Worm (Caenorhabditis elegans) whole organism, L4 larva: ENCODE results near the gene dsl-2.

Experiments used
- F26F4.8 ChIP-seq: fragments of 200-800 bp; sonication (Bioruptor generic); conservative IDR thresholded peaks from 2 replicates; pipeline ENCODE4 v1.3.6; 2022; ENCODE audit warnings: missing genetic modification characterization, missing compliant biosample characterization
- F44E2.7 ChIP-seq: fragments of 200-800 bp; sonication (Bioruptor generic); IDR thresholded peaks from 2 replicates; pipeline ENCODE4 v2.1.2; 2022; ENCODE audit warnings: missing genetic modification characterization, missing compliant biosample characterization
- F49E8.2 ChIP-seq: sonication (generic microtip); optimal IDR thresholded peaks from 2 replicates; lab custom pipeline; 2016; ENCODE audit warnings: missing compliant biosample characterization, mild to moderate bottlenecking, missing genetic modification characterization, borderline replicate concordance
- T20F7.1 ChIP-seq: fragments of 200-800 bp; sonication (Bioruptor generic); optimal IDR thresholded peaks from 2 replicates; lab custom pipeline; 2018; ENCODE audit warnings: mild to moderate bottlenecking, missing genetic modification characterization, missing compliant biosample characterization
- ZK337.2 ChIP-seq: fragments of 200-800 bp; sonication (Bioruptor generic); IDR thresholded peaks from 2 replicates; pipeline ENCODE4 v1.3.6; 2022; ENCODE audit warnings: missing genetic modification reagents, missing genetic modification characterization, missing compliant biosample characterization
- aly-2 ChIP-seq: sonication (generic microtip); optimal IDR thresholded peaks from 2 replicates; lab custom pipeline; 2018; ENCODE audit warnings: missing biosample characterization, missing genetic modification characterization
- ceh-62 ChIP-seq: sonication (generic microtip); optimal IDR thresholded peaks from 2 replicates; lab custom pipeline; 2017; ENCODE audit warnings: missing biosample characterization, missing genetic modification characterization
- ceh-82 ChIP-seq: sonication (generic microtip); optimal IDR thresholded peaks from 2 replicates; lab custom pipeline; 2017; ENCODE audit warnings: missing biosample characterization, missing genetic modification characterization
- ctbp-1 ChIP-seq: fragments of 200-800 bp; sonication (Bioruptor generic); IDR thresholded peaks from 2 replicates; pipeline ENCODE4 v1.3.6; 2022; ENCODE audit warnings: missing genetic modification reagents, missing genetic modification characterization, missing compliant biosample characterization
- daf-16 ChIP-seq, 3 experiments: sonication (generic microtip); optimal IDR thresholded peaks; 2 replicates each; lab custom pipeline; 2016 to 2017; ENCODE audit warnings: missing genetic modification characterization in 3 of 3, missing genetic modification reagents in 3 of 3, mild to moderate bottlenecking in 2 of 3, missing compliant biosample characterization in 2 of 3, missing biosample characterization in 1 of 3, moderate library complexity in 1 of 3
- dmd-8 ChIP-seq: fragments of 200-800 bp; sonication (Bioruptor generic); IDR thresholded peaks from 2 replicates; pipeline ENCODE4 v1.3.6; 2022; ENCODE audit warnings: missing genetic modification characterization, missing compliant biosample characterization
- duxl-1 ChIP-seq: sonication (generic microtip); optimal IDR thresholded peaks from 2 replicates; lab custom pipeline; 2016; ENCODE audit warnings: mild to moderate bottlenecking, missing genetic modification characterization, moderate library complexity, missing compliant biosample characterization; ENCODE audit not compliant: poor library complexity
- egl-43 ChIP-seq: fragments of 200-800 bp; sonication (Bioruptor generic); IDR thresholded peaks from 2 replicates; pipeline ENCODE4 v1.3.6; 2022; ENCODE audit warnings: missing genetic modification reagents, missing genetic modification characterization, missing compliant biosample characterization
- gei-8 ChIP-seq: fragments of 200-800 bp; sonication (Bioruptor generic); optimal IDR thresholded peaks from 2 replicates; lab custom pipeline; 2018; ENCODE audit warnings: mild to moderate bottlenecking, missing genetic modification characterization, missing compliant biosample characterization
- jun-1 ChIP-seq: fragments of 150-350 bp; optimal IDR thresholded peaks from 2 replicates; lab custom pipeline; 2014; ENCODE audit warnings: missing biosample characterization, missing genetic modification reagents, missing genetic modification characterization
- lir-3 ChIP-seq: sonication (generic microtip); optimal IDR thresholded peaks from 2 replicates; lab custom pipeline; 2016; ENCODE audit warnings: mild to moderate bottlenecking, missing genetic modification characterization, missing compliant biosample characterization
- lsy-2 ChIP-seq, 2 experiments: fragments of 150-350 bp in 1 of 2; sonication (generic microtip) in 1 of 2; optimal IDR thresholded peaks; 2 replicates each; lab custom pipeline; 2014 to 2017; ENCODE audit warnings: missing biosample characterization in 2 of 2, missing genetic modification characterization in 2 of 2
- mdl-1 ChIP-seq, 2 experiments: fragments of 150-350 bp in 1 of 2; sonication (generic microtip) in 1 of 2; optimal IDR thresholded peaks; 2 replicates each; lab custom pipeline; 2014 to 2017; ENCODE audit warnings: missing biosample characterization in 2 of 2, missing genetic modification characterization in 2 of 2
- mdt-29 ChIP-seq: fragments of 200-800 bp; sonication (Bioruptor generic); IDR thresholded peaks from 2 replicates; pipeline ENCODE4 v1.3.6; 2022; ENCODE audit warnings: missing genetic modification reagents, missing genetic modification characterization, missing compliant biosample characterization
- mxl-3 ChIP-seq: fragments of 200-800 bp; sonication (Bioruptor generic); optimal IDR thresholded peaks from 2 replicates; lab custom pipeline; 2018; ENCODE audit warnings: mild to moderate bottlenecking, missing genetic modification characterization, missing compliant biosample characterization
- nhr-11 ChIP-seq: fragments of 150-350 bp; optimal IDR thresholded peaks from 2 replicates; lab custom pipeline; 2014; ENCODE audit warnings: missing biosample characterization, missing genetic modification characterization
- nhr-28 ChIP-seq: fragments of 150-350 bp; optimal IDR thresholded peaks from 2 replicates; lab custom pipeline; 2014; ENCODE audit warnings: missing biosample characterization, missing genetic modification characterization
- nhr-42 ChIP-seq: fragments of 200-800 bp; sonication (Bioruptor generic); IDR thresholded peaks from 2 replicates; pipeline ENCODE4 v1.3.6; 2022; ENCODE audit warnings: missing genetic modification characterization, missing compliant biosample characterization
- nhr-48 ChIP-seq: sonication (generic microtip); optimal IDR thresholded peaks from 2 replicates; lab custom pipeline; 2016; ENCODE audit warnings: mild to moderate bottlenecking, missing genetic modification characterization, missing compliant biosample characterization
- nhr-76 ChIP-seq: fragments of 150-350 bp; optimal IDR thresholded peaks from 2 replicates; lab custom pipeline; 2014; ENCODE audit warnings: missing biosample characterization, missing genetic modification characterization
- pha-4 ChIP-seq, 2 experiments: fragments of 150-350 bp in 1 of 2; fragments of 200-800 bp in 1 of 2; sonication (Bioruptor generic) in 1 of 2; IDR thresholded peaks in 1 of 2; optimal IDR thresholded peaks in 1 of 2; 2 replicates each; pipeline versions ENCODE4 v1.3.6 to Lab custom; 2014 to 2022; ENCODE audit warnings: missing genetic modification characterization in 2 of 2, missing genetic modification reagents in 2 of 2, missing biosample characterization in 1 of 2, missing compliant biosample characterization in 1 of 2
- rbr-2 ChIP-seq: sonication (generic microtip); optimal IDR thresholded peaks from 2 replicates; lab custom pipeline; 2016; ENCODE audit warnings: missing genotype, missing genetic modification characterization, missing compliant biosample characterization
- sdz-12 ChIP-seq: fragments of 200-800 bp; sonication (Bioruptor generic); optimal IDR thresholded peaks from 2 replicates; lab custom pipeline; 2018; ENCODE audit warnings: mild to moderate bottlenecking, missing genetic modification characterization, missing compliant biosample characterization
- set-16 ChIP-seq: fragments of 200-800 bp; sonication (Bioruptor generic); IDR thresholded peaks from 2 replicates; pipeline ENCODE4 v1.3.6; 2022; ENCODE audit warnings: missing genetic modification reagents, missing genetic modification characterization, missing compliant biosample characterization
- skn-1 ChIP-seq: fragments of 150-350 bp; optimal IDR thresholded peaks from 2 replicates; lab custom pipeline; 2014; ENCODE audit warnings: missing biosample characterization, missing genetic modification characterization
- unc-39 ChIP-seq: sonication (generic microtip); optimal IDR thresholded peaks from 2 replicates; lab custom pipeline; 2017; ENCODE audit warnings: missing biosample characterization, missing genetic modification characterization
- unc-62 ChIP-seq, 3 experiments: fragments of 150-350 bp in 1 of 3; sonication (generic microtip); optimal IDR thresholded peaks in 2 of 3; peaks in 1 of 3; 1 replicate in 1 of 3; 2 replicates in 2 of 3; lab custom pipeline; 2014 to 2017; ENCODE audit warnings: missing biosample characterization in 3 of 3, missing genetic modification characterization in 3 of 3, missing genetic modification reagents in 3 of 3, missing genotype in 1 of 3
- zag-1 ChIP-seq: fragments of 150-350 bp; optimal IDR thresholded peaks from 2 replicates; lab custom pipeline; 2014; ENCODE audit warnings: missing biosample characterization, missing genetic modification characterization
- zfp-3 ChIP-seq: fragments of 200-800 bp; sonication (Bioruptor generic); conservative IDR thresholded peaks from 2 replicates; pipeline ENCODE4 v1.3.6; 2022; ENCODE audit warnings: missing genetic modification reagents, missing genetic modification characterization, missing compliant biosample characterization

dsl-2 gene

ce11 chrIV:1209813-1210212, 5.0 kb upstream of the dsl-2 start:
- no peak for TF ChIP-seq skn-1 (tag; lab: Kevin White, UChicago)
- no peak for TF ChIP-seq sdz-12 (GFP tag; lab: Kevin White, UChicago)
- no peak for TF ChIP-seq daf-16 (GFP tag; optimal IDR thresholded peaks at IDR 0.05; lab: Kevin White, UChicago)
- no peak for TF ChIP-seq daf-16 (tag; optimal IDR thresholded peaks at IDR 0.05; lab: Kevin White, UChicago)
- TF ChIP-seq set-16 (GFP tag; lab: Robert Waterston, UW): peak; percentile 51
- TF ChIP-seq T20F7.1: no peak
- TF ChIP-seq lsy-2 (tag; optimal IDR thresholded peaks at IDR 0.05; lab: Kevin White, UChicago): no peak
- no peak for TF ChIP-seq gei-8 (GFP tag; lab: Kevin White, UChicago)
- no peak for TF ChIP-seq aly-2

- TF ChIP-seq mxl-3 (GFP tag; lab: Kevin White, UChicago) (peak; percentile 60), nhr-28 (tag; lab: Kevin White, UChicago) (peak; percentile 16), F49E8.2 (tag; lab: Kevin White, UChicago) (no peak)
Measured at ce11 chrIV:1209320-1209719, 4.5 kb upstream of the dsl-2 start.

- no peak for TF ChIP-seq nhr-48 (tag; lab: Kevin White, UChicago)
- TF ChIP-seq nhr-76: no peak
- TF ChIP-seq ceh-82: no peak
Measured at ce11 chrIV:1207980-1208379, 3.2 kb upstream of the dsl-2 start, which contains the start of gene dsl-1. dsl-1 (minus strand) TSS chrIV:1208080.

ce11 chrIV:1199501-1199900, 5.3 kb downstream of the dsl-2 start:
- TF ChIP-seq dmd-8 (GFP tag; lab: Robert Waterston, UW): 0 out of 2 replicates have a peak, but pooled peaks have one; percentile 27
- no peak for TF ChIP-seq F26F4.8 (GFP tag; lab: Robert Waterston, UW)
- no peak for TF ChIP-seq nhr-28 (tag; lab: Kevin White, UChicago)
- TF ChIP-seq set-16 (GFP tag; lab: Robert Waterston, UW): peak; percentile 69
- TF ChIP-seq egl-43: 0 out of 2 replicates have a peak, but pooled peaks have one; percentile 8
- TF ChIP-seq jun-1 (tag; lab: Kevin White, UChicago): no peak
- TF ChIP-seq, all 104 proteins: peak for 3

- TF ChIP-seq rbr-2 (tag; lab: Kevin White, UChicago): no peak
- TF ChIP-seq nhr-42 (GFP tag; lab: Robert Waterston, UW): no peak
- TF ChIP-seq nhr-76: no peak
- no peak for TF ChIP-seq ZK337.2
- TF ChIP-seq zag-1 (tag; lab: Kevin White, UChicago): no peak
- no peak for TF ChIP-seq lir-3
- no peak for TF ChIP-seq jun-1 (tag; lab: Kevin White, UChicago)
- no peak for TF ChIP-seq sdz-12 (GFP tag; lab: Kevin White, UChicago)
- TF ChIP-seq F44E2.7 (GFP tag; lab: Robert Waterston, UW): no peak
- TF ChIP-seq ceh-62 (tag; lab: Kevin White, UChicago): no peak
- no peak for TF ChIP-seq mdl-1 (tag; optimal IDR thresholded peaks at IDR 0.05; lab: Kevin White, UChicago)
- TF ChIP-seq pha-4 (GFP tag; IDR thresholded peaks at IDR 0.05; lab: Robert Waterston, UW): no peak
- TF ChIP-seq pha-4 (tag; optimal IDR thresholded peaks at IDR 0.05; lab: Kevin White, UChicago): no peak
- no peak for TF ChIP-seq mdt-29 (GFP tag; lab: Robert Waterston, UW)
- no peak for TF ChIP-seq unc-62 (GFP tag; optimal IDR thresholded peaks at IDR 0.05 in 1 of 2; lab: Kevin White, UChicago)
- TF ChIP-seq unc-62 (tag; optimal IDR thresholded peaks at IDR 0.05; lab: Kevin White, UChicago): no peak
- TF ChIP-seq zfp-3 (GFP tag; lab: Robert Waterston, UW): no peak
- no peak for TF ChIP-seq duxl-1 (tag; lab: Kevin White, UChicago)
- no peak for TF ChIP-seq unc-39 (tag; lab: Kevin White, UChicago)
- TF ChIP-seq nhr-11 (tag; lab: Kevin White, UChicago): no peak
- TF ChIP-seq ctbp-1 (GFP tag; lab: Robert Waterston, UW): no peak
- TF ChIP-seq nhr-28 (tag; lab: Kevin White, UChicago): no peak
Measured at ce11 chrIV:1192765-1193164, 12.0 kb downstream of the dsl-2 start, which contains the start of gene spl-3. spl-3 (plus strand) TSS chrIV:1193065.
